Fruit fly (Drosophila melanogaster) whole organism, prepupa: ENCODE measurements around the gene CG14257.

ENCODE experiments used
- Blimp-1 ChIP-seq: fragments of 200-800 bp; sonication (Bioruptor generic); optimal IDR thresholded peaks from 3 replicates; lab custom pipeline; 2017; ENCODE audit warnings: missing biosample characterization, missing genetic modification characterization, mild to moderate bottlenecking, moderate library complexity, missing genetic modification reagents
- CG10669 ChIP-seq: fragments of 200-800 bp; sonication (Bioruptor generic); optimal IDR thresholded peaks from 3 replicates; lab custom pipeline; 2018; ENCODE audit warnings: missing biosample characterization, mild to moderate bottlenecking, missing genetic modification characterization, moderate library complexity
- CG11294 ChIP-seq: fragments of 200-800 bp; sonication (Bioruptor generic); IDR thresholded peaks from 2 replicates; pipeline ENCODE4 v1.3.6; 2022; ENCODE audit warnings: missing biosample characterization, missing genetic modification characterization
- CG11762 ChIP-seq: fragments of 200-800 bp; sonication (Bioruptor generic); optimal IDR thresholded peaks from 3 replicates; lab custom pipeline; 2016; ENCODE audit warnings: missing biosample characterization, missing genetic modification characterization; ENCODE audit not compliant: insufficient read depth
- CG15336 ChIP-seq: fragments of 200-800 bp; sonication (Bioruptor generic); IDR thresholded peaks from 2 replicates; pipeline ENCODE4 v1.3.6; 2022; ENCODE audit warnings: missing biosample characterization, missing genetic modification characterization
- CG1621 ChIP-seq: fragments of 200-800 bp; sonication (Bioruptor generic); optimal IDR thresholded peaks from 3 replicates; lab custom pipeline; 2018; ENCODE audit warnings: missing biosample characterization, mild to moderate bottlenecking, missing genetic modification characterization
- CG3032 ChIP-seq: fragments of 200-800 bp; optimal IDR thresholded peaks from 2 replicates; lab custom pipeline; 2019; ENCODE audit warnings: missing biosample characterization, mild to moderate bottlenecking, missing genetic modification characterization, moderate library complexity
- CG31627 ChIP-seq: fragments of 200-800 bp; sonication (Bioruptor generic); optimal IDR thresholded peaks from 3 replicates; lab custom pipeline; 2016; ENCODE audit warnings: missing biosample characterization, missing genetic modification characterization
- CG34406 ChIP-seq: fragments of 200-800 bp; sonication (Bioruptor generic); optimal IDR thresholded peaks from 3 replicates; lab custom pipeline; 2016; ENCODE audit warnings: missing biosample characterization, missing genetic modification characterization
- CG3919 ChIP-seq: fragments of 200-800 bp; sonication (Bioruptor generic); optimal IDR thresholded peaks from 3 replicates; lab custom pipeline; 2016; ENCODE audit warnings: missing biosample characterization, missing genetic modification characterization
- CG6163 ChIP-seq: fragments of 200-800 bp; sonication (Bioruptor generic); IDR thresholded peaks from 3 replicates; pipeline ENCODE4 v1.3.6; 2022; ENCODE audit warnings: missing biosample characterization, missing genetic modification characterization
- CG6792 ChIP-seq: fragments of 200-800 bp; sonication (Bioruptor generic); optimal IDR thresholded peaks from 3 replicates; lab custom pipeline; 2016; ENCODE audit warnings: missing biosample characterization, missing genetic modification characterization
- CG6808 ChIP-seq: fragments of 200-800 bp; sonication (Bioruptor generic); optimal IDR thresholded peaks from 3 replicates; lab custom pipeline; 2017; ENCODE audit warnings: missing biosample characterization, missing genetic modification characterization, mild to moderate bottlenecking, moderate library complexity, missing genetic modification reagents
- CG6854 ChIP-seq: fragments of 200-800 bp; sonication (Bioruptor generic); optimal IDR thresholded peaks from 2 replicates; lab custom pipeline; 2017; ENCODE audit warnings: missing biosample characterization, mild to moderate bottlenecking, missing genetic modification characterization
- CG8119 ChIP-seq: fragments of 200-800 bp; sonication (Bioruptor generic); IDR thresholded peaks from 3 replicates; pipeline ENCODE4 v1.3.6; 2022; ENCODE audit warnings: missing biosample characterization, missing genetic modification characterization
- CG9139 ChIP-seq: fragments of 200-800 bp; sonication (Bioruptor generic); optimal IDR thresholded peaks from 3 replicates; lab custom pipeline; 2017; ENCODE audit warnings: missing biosample characterization, mild to moderate bottlenecking, missing genetic modification characterization
- Eip75B ChIP-seq: fragments of 200-800 bp; sonication (Bioruptor generic); optimal IDR thresholded peaks from 3 replicates; lab custom pipeline; 2016; ENCODE audit warnings: missing biosample characterization, missing genetic modification characterization
- Eip78C ChIP-seq: fragments of 200-800 bp; sonication (Bioruptor generic); peaks from one replicate; lab custom pipeline; 2016; ENCODE audit warnings: missing biosample characterization, missing genetic modification characterization
- Eip93F ChIP-seq: fragments of 200-800 bp; sonication (Bioruptor generic); optimal IDR thresholded peaks from 2 replicates; lab custom pipeline; 2016; ENCODE audit warnings: missing biosample characterization, mild to moderate bottlenecking, missing genetic modification characterization
- Gug ChIP-seq: fragments of 200-800 bp; sonication (Bioruptor generic); IDR thresholded peaks from 2 replicates; pipeline ENCODE4 v1.3.6; 2022; ENCODE audit warnings: missing biosample characterization, missing genetic modification characterization
- Hr38 ChIP-seq: sonication (Bioruptor generic); optimal IDR thresholded peaks from 2 replicates; lab custom pipeline; 2016; ENCODE audit warnings: missing biosample characterization, missing genetic modification characterization
- Hr4 ChIP-seq: fragments of 200-800 bp; sonication (Bioruptor generic); optimal IDR thresholded peaks from 3 replicates; lab custom pipeline; 2016; ENCODE audit warnings: missing biosample characterization, missing genetic modification characterization
- Lpt ChIP-seq: fragments of 200-800 bp; sonication (Bioruptor generic); optimal IDR thresholded peaks from 3 replicates; lab custom pipeline; 2016; ENCODE audit warnings: missing biosample characterization, missing genetic modification characterization
- Met ChIP-seq: fragments of 200-800 bp; sonication (Bioruptor generic); optimal IDR thresholded peaks from 3 replicates; lab custom pipeline; 2016; ENCODE audit warnings: missing biosample characterization, missing genetic modification characterization
- OdsH ChIP-seq: fragments of 200-800 bp; sonication (Bioruptor generic); optimal IDR thresholded peaks from 3 replicates; lab custom pipeline; 2016; ENCODE audit warnings: missing biosample characterization, missing genetic modification characterization
- Sox14 ChIP-seq: fragments of 200-800 bp; sonication (Bioruptor generic); optimal IDR thresholded peaks from 3 replicates; lab custom pipeline; 2016; ENCODE audit warnings: missing biosample characterization, missing genetic modification characterization
- Sox15 ChIP-seq: fragments of 200-800 bp; sonication (Bioruptor generic); optimal IDR thresholded peaks from 3 replicates; lab custom pipeline; 2016; ENCODE audit warnings: missing biosample characterization, missing genetic modification characterization
- cyc ChIP-seq: fragments of 200-800 bp; sonication (Bioruptor generic); optimal IDR thresholded peaks from 3 replicates; lab custom pipeline; 2016; ENCODE audit warnings: missing biosample characterization, missing genetic modification characterization
- dac ChIP-seq: fragments of 200-800 bp; sonication (Bioruptor generic); optimal IDR thresholded peaks from 2 replicates; lab custom pipeline; 2017; ENCODE audit warnings: missing biosample characterization, mild to moderate bottlenecking, missing genetic modification characterization
- dsx ChIP-seq: fragments of 200-800 bp; optimal IDR thresholded peaks from 3 replicates; lab custom pipeline; 2019; ENCODE audit warnings: missing biosample characterization, mild to moderate bottlenecking, missing genetic modification characterization, moderate library complexity; ENCODE audit not compliant: poor library complexity, severe bottlenecking
- eg ChIP-seq: fragments of 200-800 bp; sonication (Bioruptor generic); IDR thresholded peaks from 3 replicates; pipeline ENCODE4 v1.3.6; 2022; ENCODE audit warnings: missing biosample characterization, missing genetic modification characterization
- esn ChIP-seq: fragments of 200-800 bp; sonication (Bioruptor generic); optimal IDR thresholded peaks from 2 replicates; lab custom pipeline; 2016; ENCODE audit warnings: missing biosample characterization, mild to moderate bottlenecking, missing genetic modification characterization, moderate library complexity
- fd59A ChIP-seq: fragments of 200-800 bp; sonication (Bioruptor generic); optimal IDR thresholded peaks from 2 replicates; lab custom pipeline; 2017; ENCODE audit warnings: missing biosample characterization, mild to moderate bottlenecking, missing genetic modification characterization, missing genetic modification reagents
- fd85E ChIP-seq: fragments of 200-800 bp; sonication (Bioruptor generic); optimal IDR thresholded peaks from 3 replicates; lab custom pipeline; 2016; ENCODE audit warnings: missing biosample characterization, missing genetic modification characterization
- fkh ChIP-seq: fragments of 200-800 bp; sonication (Bioruptor generic); optimal IDR thresholded peaks from 3 replicates; lab custom pipeline; 2017; ENCODE audit warnings: missing biosample characterization, mild to moderate bottlenecking, missing genetic modification characterization, moderate library complexity
- net ChIP-seq: fragments of 200-800 bp; sonication (Bioruptor generic); optimal IDR thresholded peaks from 3 replicates; lab custom pipeline; 2016; ENCODE audit warnings: missing biosample characterization, missing genetic modification characterization
- pdm3 ChIP-seq: fragments of 200-800 bp; sonication (Bioruptor generic); optimal IDR thresholded peaks from 3 replicates; lab custom pipeline; 2016; ENCODE audit warnings: missing biosample characterization, missing genetic modification characterization
- ss ChIP-seq, 2 experiments: fragments of 200-800 bp; sonication (Bioruptor generic); optimal IDR thresholded peaks; 2 replicates in 1 of 2; 3 replicates in 1 of 2; lab custom pipeline; 2017 to 2018; ENCODE audit warnings: mild to moderate bottlenecking in 2 of 2, missing biosample characterization in 2 of 2, missing genetic modification characterization in 2 of 2, moderate library complexity in 1 of 2
- svp ChIP-seq: fragments of 200-800 bp; sonication (Bioruptor generic); peaks from one replicate; lab custom pipeline; 2016; ENCODE audit warnings: missing biosample characterization, missing genetic modification characterization
- vri ChIP-seq: fragments of 200-800 bp; sonication (Bioruptor generic); optimal IDR thresholded peaks from 3 replicates; lab custom pipeline; 2016; ENCODE audit warnings: missing biosample characterization, mild to moderate bottlenecking, missing genetic modification characterization

Gene CG14257

dm6 chr3R:27069201-27069600 is 6.5 kb upstream of the CG14257 start (continued):
- TF ChIP-seq CG6792 (no peak), OdsH (GFP tag; lab: Kevin White, UChicago) (no peak), CG34406 (no peak), CG11294 (GFP tag; lab: Robert Waterston, UW) (no peak), CG6163 (GFP tag; lab: Robert Waterston, UW) (peak; percentile 76), CG6808 (peak; percentile 63), CG15336 (GFP tag; lab: Robert Waterston, UW) (no peak; the same call in 1 of the 2 replicates), Eip93F (GFP tag; lab: Kevin White, UChicago) (no peak), CG3032 (no peak), Sox14 (GFP tag; lab: Kevin White, UChicago) (no peak), fd85E (GFP tag; lab: Kevin White, UChicago) (no peak), CG9139 (GFP tag; lab: Kevin White, UChicago) (peak; percentile 13), net (GFP tag; lab: Kevin White, UChicago) (no peak), CG3919 (no peak), Sox15 (GFP tag; lab: Kevin White, UChicago) (no peak), Lpt (no peak), Eip75B (GFP tag; lab: Kevin White, UChicago) (no peak), CG31627 (no peak), fkh (GFP tag; lab: Kevin White, UChicago) (peak; percentile 73), vri (no peak), Met (GFP tag; lab: Kevin White, UChicago) (no peak), Blimp-1 (GFP tag; lab: Kevin White, UChicago) (no peak), Hr38 (no peak), esn (GFP tag; lab: Kevin White, UChicago) (no peak), pdm3 (GFP tag; lab: Kevin White, UChicago) (no peak), CG11762 (GFP tag; lab: Kevin White, UChicago) (no peak), Gug (no peak)

dm6 chr3R:27069810-27070625 is 5.7 kb upstream of the CG14257 start, which contains the start of gene spz:
Gene spz, minus strand, starts transcription at chr3R:27070070.
- no peak for TF ChIP-seq fd59A (GFP tag; lab: Kevin White, UChicago)
- peak; percentile 20; the same call in 1 of the 3 replicates for TF ChIP-seq CG6163 (GFP tag; lab: Robert Waterston, UW)
- TF ChIP-seq Blimp-1 (GFP tag; lab: Kevin White, UChicago): peak; percentile 48
- TF ChIP-seq pdm3 (GFP tag; lab: Kevin White, UChicago): peak; percentile 4
- TF ChIP-seq eg (GFP tag; lab: Robert Waterston, UW): peak; percentile 58; the same call in 2 of the 3 replicates
- TF ChIP-seq CG15336 (GFP tag; lab: Robert Waterston, UW): peak; percentile 47
- peak; percentile 12 for TF ChIP-seq CG11762 (GFP tag; lab: Kevin White, UChicago)
- TF ChIP-seq svp (GFP tag; lab: Kevin White, UChicago): peak; percentile 98
- no peak for TF ChIP-seq Sox15 (GFP tag; lab: Kevin White, UChicago)
- TF ChIP-seq ss (GFP tag; optimal IDR thresholded peaks at IDR 0.05; lab: Kevin White, UChicago): peak in 1 of 2 experiments; percentile 16
- TF ChIP-seq CG8119 (GFP tag; lab: Robert Waterston, UW): peak; percentile 33; the same call in 1 of the 3 replicates
- no peak for TF ChIP-seq CG6854 (GFP tag; lab: Kevin White, UChicago)
- peak; percentile 21 for TF ChIP-seq CG3919
- TF ChIP-seq Hr4 (GFP tag; lab: Kevin White, UChicago): peak; percentile 40
- peak; percentile 22 for TF ChIP-seq OdsH (GFP tag; lab: Kevin White, UChicago)
- peak; percentile 77 for TF ChIP-seq Eip78C
- peak; percentile 4 for TF ChIP-seq Lpt
- TF ChIP-seq CG1621 (tag; lab: Kevin White, UChicago): no peak
- TF ChIP-seq dac: no peak
- no peak for TF ChIP-seq cyc (GFP tag; lab: Kevin White, UChicago)
- peak; percentile 13 for TF ChIP-seq net (GFP tag; lab: Kevin White, UChicago)
- peak; percentile 61 for TF ChIP-seq CG10669
- no peak for TF ChIP-seq fkh (GFP tag; lab: Kevin White, UChicago)
- no peak for TF ChIP-seq Gug
- peak; percentile 19 for TF ChIP-seq dsx (GFP tag; lab: Kevin White, UChicago)
- TF ChIP-seq, all 60 proteins: peak for 17
